Worm (Caenorhabditis elegans) whole organism, late embryonic: ENCODE data around the gene nhr-56.

Source experiments
- F13H6.1 ChIP-seq: sonication (generic microtip); optimal IDR thresholded peaks from 2 replicates; lab custom pipeline; 2016; ENCODE audit warnings: missing genetic modification characterization, missing compliant biosample characterization
- Y22D7AL.16 ChIP-seq: sonication (generic microtip); optimal IDR thresholded peaks from 2 replicates; lab custom pipeline; 2016; ENCODE audit warnings: missing genetic modification characterization, missing compliant biosample characterization
- ahr-1 ChIP-seq: sonication (generic microtip); optimal IDR thresholded peaks from 2 replicates; lab custom pipeline; 2016; ENCODE audit warnings: missing genetic modification characterization, missing compliant biosample characterization
- ama-1 ChIP-seq: fragments of 150-350 bp; optimal IDR thresholded peaks from 2 replicates; lab custom pipeline; 2014
- ceh-14 ChIP-seq: sonication (generic microtip); optimal IDR thresholded peaks from 2 replicates; lab custom pipeline; 2016; ENCODE audit warnings: missing genotype, missing genetic modification characterization, missing compliant biosample characterization
- ceh-34 ChIP-seq: sonication (generic microtip); optimal IDR thresholded peaks from 2 replicates; lab custom pipeline; 2016; ENCODE audit warnings: mild to moderate bottlenecking, missing genetic modification characterization, missing compliant biosample characterization
- dmd-4 ChIP-seq: sonication (generic microtip); optimal IDR thresholded peaks from 2 replicates; lab custom pipeline; 2016; ENCODE audit warnings: borderline replicate concordance, missing genetic modification characterization, missing compliant biosample characterization
- hlh-13 ChIP-seq: fragments of 200-800 bp; sonication (Bioruptor generic); optimal IDR thresholded peaks from 2 replicates; lab custom pipeline; 2018; ENCODE audit warnings: mild to moderate bottlenecking, missing genetic modification characterization, missing compliant biosample characterization
- pha-4 ChIP-seq: fragments of 150-350 bp; optimal IDR thresholded peaks from 2 replicates; lab custom pipeline; 2018; ENCODE audit warnings: missing biosample characterization, missing genetic modification reagents, missing genetic modification characterization
- pqm-1 ChIP-seq: sonication (generic microtip); optimal IDR thresholded peaks from 2 replicates; lab custom pipeline; 2016; ENCODE audit warnings: missing genetic modification characterization, missing compliant biosample characterization
- ref-2 ChIP-seq: sonication (generic microtip); optimal IDR thresholded peaks from 2 replicates; lab custom pipeline; 2016; ENCODE audit warnings: missing genetic modification characterization, missing compliant biosample characterization
- tbx-2 ChIP-seq: sonication (generic microtip); optimal IDR thresholded peaks from 2 replicates; lab custom pipeline; 2016; ENCODE audit warnings: missing genetic modification characterization, missing compliant biosample characterization
- unc-55 ChIP-seq: sonication (generic microtip); optimal IDR thresholded peaks from 2 replicates; lab custom pipeline; 2017; ENCODE audit warnings: missing biosample characterization, missing genetic modification reagents, missing genetic modification characterization

DNA sequence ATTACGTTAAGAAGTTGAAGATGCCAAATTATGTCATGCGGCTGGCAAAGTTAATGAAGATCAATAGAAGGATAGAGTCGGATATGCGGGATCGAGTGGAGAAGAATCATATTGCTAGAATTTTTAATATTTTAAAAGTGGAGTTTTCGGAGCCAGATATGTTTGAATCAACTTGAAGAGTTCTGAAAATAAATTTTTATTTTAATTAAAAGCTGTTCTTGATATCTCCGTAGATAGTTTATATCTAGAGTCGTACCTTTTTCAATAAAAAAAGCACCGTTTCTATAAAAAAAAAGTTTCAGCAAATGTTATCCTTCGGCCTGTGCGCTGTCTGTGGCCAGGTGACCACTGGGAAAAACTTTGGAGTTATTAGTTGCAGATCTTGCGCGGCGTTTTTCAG is 14.4 kb downstream of the nhr-56 start, which contains the start of gene nhr-96:
- TF ChIP-seq unc-55 (GFP tag; lab: Kevin White, UChicago) = no peak
- TF ChIP-seq tbx-2 (tag; lab: Kevin White, UChicago) = no peak
- TF ChIP-seq dmd-4 (tag; lab: Kevin White, UChicago) = no peak
- no peak for TF ChIP-seq ama-1 (lab: Kevin White, UChicago)
- no peak for TF ChIP-seq ref-2
- TF ChIP-seq hlh-13 (GFP tag; lab: Kevin White, UChicago) = no peak
- no peak for TF ChIP-seq Y22D7AL.16 (tag; lab: Kevin White, UChicago)
- TF ChIP-seq pqm-1 (tag; lab: Kevin White, UChicago) = no peak
- no peak for TF ChIP-seq pha-4 (tag; lab: Kevin White, UChicago)
- no peak for TF ChIP-seq ahr-1 (tag; lab: Kevin White, UChicago)
- no peak for TF ChIP-seq ceh-14 (tag; lab: Kevin White, UChicago)
- no peak for TF ChIP-seq F13H6.1
- no peak for TF ChIP-seq ceh-34 (tag; lab: Kevin White, UChicago)
